Worm (Caenorhabditis elegans) whole organism, L4 larva: ENCODE results near the gene sbsp-1.
A peak's percentile ranks its signal among the peaks of the same experiment; 100 is the strongest.

ENCODE experiments used
- dpl-1 ChIP-seq: fragments of 150-350 bp; optimal IDR thresholded peaks from 2 replicates; lab custom pipeline; 2014; ENCODE audit warnings: missing biosample characterization, missing genetic modification reagents, missing genetic modification characterization
- lsy-2 ChIP-seq, 2 experiments: fragments of 150-350 bp in 1 of 2; sonication (generic microtip) in 1 of 2; optimal IDR thresholded peaks; 2 replicates each; lab custom pipeline; 2014 to 2017; ENCODE audit warnings: missing biosample characterization in 2 of 2, missing genetic modification characterization in 2 of 2
- nhr-10 ChIP-seq: fragments of 150-350 bp; optimal IDR thresholded peaks from 2 replicates; lab custom pipeline; 2014; ENCODE audit warnings: missing biosample characterization, missing genetic modification characterization
- nhr-102 ChIP-seq: sonication (generic microtip); optimal IDR thresholded peaks from 2 replicates; lab custom pipeline; 2016; ENCODE audit warnings: mild to moderate bottlenecking, missing genetic modification characterization, moderate library complexity, missing compliant biosample characterization
- snpc-4 ChIP-seq: fragments of 150-350 bp; optimal IDR thresholded peaks from 2 replicates; lab custom pipeline; 2014; ENCODE audit warnings: missing biosample characterization, missing genetic modification characterization
- ztf-11 ChIP-seq: fragments of 150-350 bp; optimal IDR thresholded peaks from 2 replicates; lab custom pipeline; 2014; ENCODE audit warnings: missing biosample characterization, missing genetic modification characterization

- TF ChIP-seq lsy-2 (tag; optimal IDR thresholded peaks at IDR 0.05; lab: Kevin White, UChicago): peak in 1 of 2 experiments; percentile 53
- no peak for TF ChIP-seq nhr-102 (tag; lab: Kevin White, UChicago)
- TF ChIP-seq nhr-10: no peak
- no peak for TF ChIP-seq dpl-1 (GFP tag; lab: Kevin White, UChicago)
- no peak for TF ChIP-seq ztf-11
- no peak for TF ChIP-seq snpc-4 (tag; lab: Kevin White, UChicago)
Measured at ce11 chrIII:10819778-10820177, 13.0 kb upstream of the sbsp-1 start.
